Fruit fly (Drosophila melanogaster): ENCODE results near the gene CG4020.
A peak's percentile ranks its signal among the peaks of the same experiment; 100 is the strongest.

Gene CG4020

dm6 chrX:5893165-5893564 is 12.4 kb upstream of the CG4020 start:
- TF ChIP-seq Snoo (tag; optimal IDR thresholded peaks at IDR 0.05) = no peak
- TF ChIP-seq CG32121 (GFP tag; IDR thresholded peaks at IDR 0.05) = no peak
- no peak for TF ChIP-seq Pif1B (GFP tag; optimal IDR thresholded peaks at IDR 0.05)
- TF ChIP-seq fd96Ca (GFP tag; IDR thresholded peaks at IDR 0.05) = no peak
- TF ChIP-seq CG8159 (tag; optimal IDR thresholded peaks at IDR 0.05) = no peak
- TF ChIP-seq CG8301 (tag; optimal IDR thresholded peaks at IDR 0.05) = no peak
- no peak for TF ChIP-seq Ets98B (GFP tag; IDR thresholded peaks at IDR 0.05)
- no peak for TF ChIP-seq CG14655 (GFP tag; optimal IDR thresholded peaks at IDR 0.05)
- no peak for TF ChIP-seq gl (tag; optimal IDR thresholded peaks at IDR 0.05)
- TF ChIP-seq CG10348 (GFP tag; IDR thresholded peaks at IDR 0.05) = no peak
- TF ChIP-seq CG15710 (tag; optimal IDR thresholded peaks at IDR 0.05) = no peak
- no peak for TF ChIP-seq Pif1A (GFP tag; optimal IDR thresholded peaks at IDR 0.05)

- peak; percentile 33 for TF ChIP-seq CG14655 (GFP tag; optimal IDR thresholded peaks at IDR 0.05)
- TF ChIP-seq fd96Ca (GFP tag; IDR thresholded peaks at IDR 0.05) = no peak
- TF ChIP-seq Snoo (tag; optimal IDR thresholded peaks at IDR 0.05) = no peak
- peak; percentile 4 for TF ChIP-seq CG9948 (tag; optimal IDR thresholded peaks at IDR 0.05)
- TF ChIP-seq CG8159 (tag; optimal IDR thresholded peaks at IDR 0.05) = peak; percentile 42
- TF ChIP-seq CG10348 (GFP tag; IDR thresholded peaks at IDR 0.05) = no peak
- TF ChIP-seq Pif1A (GFP tag; optimal IDR thresholded peaks at IDR 0.05) = peak; percentile 15
- TF ChIP-seq CG12605 (GFP tag; IDR thresholded peaks at IDR 0.05) = no peak
- TF ChIP-seq CG32121 (GFP tag; IDR thresholded peaks at IDR 0.05) = no peak
- TF ChIP-seq Ets98B (GFP tag; IDR thresholded peaks at IDR 0.05) = 0 out of 2 replicates have a peak, but pooled peaks have one; percentile 31
- peak; percentile 24 for TF ChIP-seq CG34367 (tag; optimal IDR thresholded peaks at IDR 0.05)
- TF ChIP-seq gl (tag; optimal IDR thresholded peaks at IDR 0.05) = no peak
- TF ChIP-seq CG8301 (tag; optimal IDR thresholded peaks at IDR 0.05) = peak; percentile 29
- peak; percentile 38 for TF ChIP-seq Pif1B (GFP tag; optimal IDR thresholded peaks at IDR 0.05)
- no peak for TF ChIP-seq EcR (GFP tag; optimal IDR thresholded peaks at IDR 0.05)
- TF ChIP-seq CG13204 (GFP tag; optimal IDR thresholded peaks at IDR 0.05) = no peak
- peak; percentile 3 for TF ChIP-seq CG17806 (tag; optimal IDR thresholded peaks at IDR 0.05)
- 0 out of 3 replicates have a peak, but pooled peaks have one; percentile 25 for TF ChIP-seq CG4496 (GFP tag; IDR thresholded peaks at IDR 0.05)
Observed at dm6 chrX:5894529-5895487, 10.7 kb upstream of the CG4020 start.

- TF ChIP-seq Pif1B (GFP tag; optimal IDR thresholded peaks at IDR 0.05) (peak; percentile 98), gl (tag; optimal IDR thresholded peaks at IDR 0.05) (peak; percentile 98), CG10348 (GFP tag; IDR thresholded peaks at IDR 0.05) (peak; percentile 94), CG8159 (tag; optimal IDR thresholded peaks at IDR 0.05) (peak; percentile 99), CG32121 (GFP tag; IDR thresholded peaks at IDR 0.05) (peak; percentile 99), CG12605 (GFP tag; IDR thresholded peaks at IDR 0.05) (peak; percentile 98), Pif1A (GFP tag; optimal IDR thresholded peaks at IDR 0.05) (peak; percentile 99), D1 (tag; optimal IDR thresholded peaks at IDR 0.05) (peak; percentile 88), CG13204 (GFP tag; optimal IDR thresholded peaks at IDR 0.05) (peak; percentile 98), CG4496 (GFP tag; IDR thresholded peaks at IDR 0.05) (peak; percentile 99), rn (GFP tag; IDR thresholded peaks at IDR 0.05) (peak; percentile 98), Snoo (tag; optimal IDR thresholded peaks at IDR 0.05) (peak; percentile 97), CG9948 (tag; optimal IDR thresholded peaks at IDR 0.05) (peak; percentile 99), EcR (GFP tag; optimal IDR thresholded peaks at IDR 0.05) (peak; percentile 82), CG34367 (tag; optimal IDR thresholded peaks at IDR 0.05) (peak; percentile 99), CG14655 (GFP tag; optimal IDR thresholded peaks at IDR 0.05) (peak; percentile 99), CG8301 (tag; optimal IDR thresholded peaks at IDR 0.05) (peak; percentile 99), fd96Ca (GFP tag; IDR thresholded peaks at IDR 0.05) (peak; percentile 99), CG15710 (tag; optimal IDR thresholded peaks at IDR 0.05) (peak; percentile 99), CG17806 (tag; optimal IDR thresholded peaks at IDR 0.05) (peak; percentile 99), Ets98B (GFP tag; IDR thresholded peaks at IDR 0.05) (peak; percentile 99)
Observed at dm6 chrX:5895821-5896550, 9.6 kb upstream of the CG4020 start.

- TF ChIP-seq CG34367 (tag; optimal IDR thresholded peaks at IDR 0.05) (peak; percentile 54), CG9948 (tag; optimal IDR thresholded peaks at IDR 0.05) (peak; percentile 17), rn (GFP tag; IDR thresholded peaks at IDR 0.05) (no peak), CG4496 (GFP tag; IDR thresholded peaks at IDR 0.05) (peak; percentile 75), CG14655 (GFP tag; optimal IDR thresholded peaks at IDR 0.05) (peak; percentile 50), Ets98B (GFP tag; IDR thresholded peaks at IDR 0.05) (peak; percentile 73), CG32121 (GFP tag; IDR thresholded peaks at IDR 0.05) (peak; percentile 25; the same call in 1 of the 2 replicates), CG13204 (GFP tag; optimal IDR thresholded peaks at IDR 0.05) (no peak), CG10348 (GFP tag; IDR thresholded peaks at IDR 0.05) (no peak), CG8159 (tag; optimal IDR thresholded peaks at IDR 0.05) (peak; percentile 52), CG12605 (GFP tag; IDR thresholded peaks at IDR 0.05) (peak; percentile 44; the same call in 1 of the 2 replicates), EcR (GFP tag; optimal IDR thresholded peaks at IDR 0.05) (no peak), Pif1B (GFP tag; optimal IDR thresholded peaks at IDR 0.05) (no peak), D1 (tag; optimal IDR thresholded peaks at IDR 0.05) (no peak), Snoo (tag; optimal IDR thresholded peaks at IDR 0.05) (peak; percentile 16), CG15710 (tag; optimal IDR thresholded peaks at IDR 0.05) (peak; percentile 36), Pif1A (GFP tag; optimal IDR thresholded peaks at IDR 0.05) (peak; percentile 10), CG17806 (tag; optimal IDR thresholded peaks at IDR 0.05) (peak; percentile 51), gl (tag; optimal IDR thresholded peaks at IDR 0.05) (peak; percentile 25), CG8301 (tag; optimal IDR thresholded peaks at IDR 0.05) (peak; percentile 54), fd96Ca (GFP tag; IDR thresholded peaks at IDR 0.05) (peak; percentile 62; the same call in 1 of the 3 replicates)
Observed at dm6 chrX:5896809-5897700, 8.5 kb upstream of the CG4020 start.
